Worm (Caenorhabditis elegans): ENCODE measurements around the gene lrr-1.

- no peak for TF ChIP-seq hlh-6 (tag; optimal IDR thresholded peaks at IDR 0.05)
- no peak for TF ChIP-seq ceh-14 (tag; optimal IDR thresholded peaks at IDR 0.05)
- no peak for TF ChIP-seq nhr-11 (tag; optimal IDR thresholded peaks at IDR 0.05)
- no peak for TF ChIP-seq nfya-1 (tag; optimal IDR thresholded peaks at IDR 0.05)
- no peak for TF ChIP-seq lim-6 (tag; optimal IDR thresholded peaks at IDR 0.05)
- TF ChIP-seq rnt-1 (tag; optimal IDR thresholded peaks at IDR 0.05), result no peak
- no peak for TF ChIP-seq ama-1 (optimal IDR thresholded peaks at IDR 0.05)
These were observed 46.4 kb downstream of the lrr-1 start, which contains the start of gene T27F7.12 for ce11 chrII:4989802-4990201.

All from whole organism, late embryonic.